Worm (Caenorhabditis elegans) whole organism, L1 larva: ENCODE results near the gene C49C3.20.

Source experiments
- C16A3.4 ChIP-seq: fragments of 150-350 bp; optimal IDR thresholded peaks from 2 replicates; lab custom pipeline; 2014; ENCODE audit warnings: missing biosample characterization, missing genetic modification characterization
- Y116A8C.19 ChIP-seq: sonication (generic microtip); optimal IDR thresholded peaks from 2 replicates; lab custom pipeline; 2016; ENCODE audit warnings: missing compliant biosample characterization, missing genetic modification characterization, borderline replicate concordance
- aha-1 ChIP-seq: fragments of 150-350 bp; optimal IDR thresholded peaks from 2 replicates; lab custom pipeline; 2014; ENCODE audit warnings: missing biosample characterization, missing genetic modification characterization
- alr-1 ChIP-seq: fragments of 200-800 bp; sonication (Bioruptor generic); optimal IDR thresholded peaks from 2 replicates; lab custom pipeline; 2018; ENCODE audit warnings: borderline replicate concordance, mild to moderate bottlenecking, missing genetic modification characterization, missing compliant biosample characterization
- blmp-1 ChIP-seq: fragments of 150-350 bp; optimal IDR thresholded peaks from 2 replicates; lab custom pipeline; 2014; ENCODE audit warnings: missing biosample characterization, missing genetic modification characterization
- ceh-8 ChIP-seq: fragments of 200-800 bp; sonication (Bioruptor generic); optimal IDR thresholded peaks from 2 replicates; lab custom pipeline; 2018; ENCODE audit warnings: mild to moderate bottlenecking, missing genetic modification characterization, moderate library complexity, missing compliant biosample characterization
- ceh-88 ChIP-seq: fragments of 200-800 bp; sonication (Bioruptor generic); IDR thresholded peaks from 2 replicates; pipeline ENCODE4 v1.3.6; 2022; ENCODE audit warnings: missing genetic modification characterization, missing compliant biosample characterization
- ceh-90 ChIP-seq: sonication (generic microtip); optimal IDR thresholded peaks from 2 replicates; lab custom pipeline; 2016; ENCODE audit warnings: missing genetic modification characterization, missing compliant biosample characterization
- ces-1 ChIP-seq: fragments of 150-350 bp; optimal IDR thresholded peaks from 2 replicates; lab custom pipeline; 2014; ENCODE audit warnings: missing biosample characterization, missing genetic modification reagents, missing genetic modification characterization
- dpl-1 ChIP-seq, 3 experiments: fragments of 150-350 bp in 2 of 3; sonication (generic microtip) in 1 of 3; optimal IDR thresholded peaks; 2 replicates each; lab custom pipeline; 2014 to 2017; ENCODE audit warnings: missing biosample characterization in 3 of 3, missing genetic modification characterization in 3 of 3, missing genetic modification reagents in 3 of 3
- dsc-1 ChIP-seq: sonication (generic microtip); optimal IDR thresholded peaks from 2 replicates; lab custom pipeline; 2016; ENCODE audit warnings: mild to moderate bottlenecking, missing genetic modification characterization, missing compliant biosample characterization
- efl-3 ChIP-seq: fragments of 200-800 bp; sonication (Bioruptor generic); optimal IDR thresholded peaks from 2 replicates; lab custom pipeline; 2018; ENCODE audit warnings: mild to moderate bottlenecking, missing genetic modification characterization, missing compliant biosample characterization
- egl-27 ChIP-seq, 2 experiments: fragments of 150-350 bp in 1 of 2; sonication (generic microtip); optimal IDR thresholded peaks; 3 replicates each; lab custom pipeline; 2017 to 2018; ENCODE audit warnings: missing biosample characterization in 2 of 2, missing genetic modification characterization in 2 of 2, missing genetic modification reagents in 2 of 2
- elt-2 ChIP-seq: sonication (generic microtip); optimal IDR thresholded peaks from 2 replicates; lab custom pipeline; 2016; ENCODE audit warnings: missing genetic modification characterization, mild to moderate bottlenecking, inconsistent platforms, missing compliant biosample characterization, missing genetic modification reagents
- elt-3 ChIP-seq, 6 experiments: fragments of 150-350 bp in 1 of 6; sonication (generic microtip); optimal IDR thresholded peaks; 2 replicates each; lab custom pipeline; 2017 to 2018; ENCODE audit warnings: missing biosample characterization in 6 of 6, missing genetic modification characterization in 6 of 6, inconsistent platforms in 1 of 6
- fkh-10 ChIP-seq: sonication (generic microtip); optimal IDR thresholded peaks from 2 replicates; lab custom pipeline; 2017; ENCODE audit warnings: missing biosample characterization, missing genetic modification reagents, missing genetic modification characterization
- fkh-4 ChIP-seq: sonication (generic microtip); optimal IDR thresholded peaks from 2 replicates; lab custom pipeline; 2016; ENCODE audit warnings: missing compliant biosample characterization, missing genetic modification characterization, borderline replicate concordance
- fkh-8 ChIP-seq: sonication (generic microtip); optimal IDR thresholded peaks from 2 replicates; lab custom pipeline; 2016; ENCODE audit warnings: mild to moderate bottlenecking, missing genetic modification characterization, missing compliant biosample characterization
- grh-1 ChIP-seq: fragments of 200-800 bp; sonication (Bioruptor generic); IDR thresholded peaks from 2 replicates; pipeline ENCODE4 v1.3.6; 2022; ENCODE audit warnings: missing genetic modification reagents, missing genetic modification characterization, missing compliant biosample characterization
- hlh-17 ChIP-seq: fragments of 200-800 bp; sonication (Bioruptor generic); optimal IDR thresholded peaks from 2 replicates; lab custom pipeline; 2018; ENCODE audit warnings: missing genetic modification characterization, mild to moderate bottlenecking, missing compliant biosample characterization, moderate library complexity, borderline replicate concordance
- hlh-4 ChIP-seq: sonication (generic microtip); optimal IDR thresholded peaks from 2 replicates; lab custom pipeline; 2016; ENCODE audit warnings: mild to moderate bottlenecking, missing genetic modification characterization, missing compliant biosample characterization
- hpl-2 ChIP-seq: fragments of 150-350 bp; optimal IDR thresholded peaks from 2 replicates; lab custom pipeline; 2014; ENCODE audit warnings: missing biosample characterization, missing genetic modification reagents, missing genetic modification characterization
- lin-13 ChIP-seq: fragments of 150-350 bp; optimal IDR thresholded peaks from 2 replicates; lab custom pipeline; 2014; ENCODE audit warnings: missing biosample characterization, missing genetic modification reagents, missing genetic modification characterization
- lin-14 ChIP-seq: fragments of 200-800 bp; sonication (Bioruptor generic); optimal IDR thresholded peaks from 2 replicates; lab custom pipeline; 2018; ENCODE audit warnings: mild to moderate bottlenecking, missing genetic modification characterization, moderate library complexity, missing compliant biosample characterization
- lin-15B ChIP-seq: fragments of 150-350 bp; sonication (generic microtip); optimal IDR thresholded peaks from 3 replicates; lab custom pipeline; 2014; ENCODE audit warnings: missing biosample characterization, missing genetic modification characterization
- lin-35 ChIP-seq, 2 experiments: fragments of 150-350 bp; optimal IDR thresholded peaks; 2 replicates each; lab custom pipeline; 2014; ENCODE audit warnings: missing biosample characterization in 2 of 2, missing genetic modification characterization in 2 of 2, missing genetic modification reagents in 2 of 2
- lin-39 ChIP-seq: fragments of 150-350 bp; optimal IDR thresholded peaks from 2 replicates; lab custom pipeline; 2014; ENCODE audit warnings: missing biosample characterization, missing genetic modification reagents, missing genetic modification characterization
- lir-3 ChIP-seq: sonication (generic microtip); optimal IDR thresholded peaks from 2 replicates; lab custom pipeline; 2016; ENCODE audit warnings: mild to moderate bottlenecking, missing genetic modification characterization, moderate library complexity, missing compliant biosample characterization; ENCODE audit not compliant: poor library complexity
- mab-9 ChIP-seq: fragments of 200-800 bp; sonication (Bioruptor generic); IDR thresholded peaks from 2 replicates; pipeline ENCODE4 v1.3.6; 2022; ENCODE audit warnings: missing genetic modification reagents, missing genetic modification characterization, missing compliant biosample characterization
- mef-2 ChIP-seq: fragments of 150-350 bp; optimal IDR thresholded peaks from 2 replicates; lab custom pipeline; 2014; ENCODE audit warnings: missing biosample characterization, missing genetic modification characterization
- nhr-11 ChIP-seq: fragments of 150-350 bp; optimal IDR thresholded peaks from 2 replicates; lab custom pipeline; 2014; ENCODE audit warnings: missing biosample characterization, missing genetic modification characterization
- nhr-20 ChIP-seq: sonication (generic microtip); optimal IDR thresholded peaks from 2 replicates; lab custom pipeline; 2016; ENCODE audit warnings: mild to moderate bottlenecking, missing genetic modification characterization, missing compliant biosample characterization
- nhr-47 ChIP-seq: sonication (generic microtip); optimal IDR thresholded peaks from 2 replicates; lab custom pipeline; 2016; ENCODE audit warnings: mild to moderate bottlenecking, missing genetic modification characterization, moderate library complexity, missing compliant biosample characterization
- nhr-84 ChIP-seq: sonication (generic microtip); optimal IDR thresholded peaks from 2 replicates; lab custom pipeline; 2017; ENCODE audit warnings: missing biosample characterization, missing genetic modification characterization
- nhr-85 ChIP-seq: sonication (generic microtip); peaks from one replicate; lab custom pipeline; 2016; ENCODE audit warnings: missing genetic modification characterization, inconsistent platforms, missing compliant biosample characterization
- nhr-90 ChIP-seq: sonication (generic microtip); optimal IDR thresholded peaks from 2 replicates; lab custom pipeline; 2016; ENCODE audit warnings: mild to moderate bottlenecking, missing genetic modification characterization, missing compliant biosample characterization; ENCODE audit not compliant: poor library complexity
- pag-3 ChIP-seq: sonication (generic microtip); optimal IDR thresholded peaks from 2 replicates; lab custom pipeline; 2017; ENCODE audit warnings: missing genetic modification characterization, mild to moderate bottlenecking, missing compliant biosample characterization, antibody characterized with exemption, borderline replicate concordance; ENCODE audit not compliant: insufficient read depth
- pax-3 ChIP-seq: fragments of 200-800 bp; sonication (Bioruptor generic); optimal IDR thresholded peaks from 2 replicates; lab custom pipeline; 2018; ENCODE audit warnings: mild to moderate bottlenecking, missing genetic modification characterization, moderate library complexity, missing compliant biosample characterization
- pqm-1 ChIP-seq: sonication (generic microtip); optimal IDR thresholded peaks from 3 replicates; lab custom pipeline; 2017; ENCODE audit warnings: missing biosample characterization, missing genetic modification characterization
- snpc-4 ChIP-seq: fragments of 150-350 bp; optimal IDR thresholded peaks from 2 replicates; lab custom pipeline; 2014; ENCODE audit warnings: missing biosample characterization, missing genetic modification characterization
- snu-23 ChIP-seq: sonication (generic microtip); optimal IDR thresholded peaks from 2 replicates; lab custom pipeline; 2016; ENCODE audit warnings: missing genetic modification characterization, missing compliant biosample characterization
- sox-4 ChIP-seq: sonication (generic microtip); optimal IDR thresholded peaks from 2 replicates; lab custom pipeline; 2016; ENCODE audit warnings: missing genetic modification characterization, missing compliant biosample characterization
- sptf-1 ChIP-seq: fragments of 150-350 bp; optimal IDR thresholded peaks from 2 replicates; lab custom pipeline; 2014; ENCODE audit warnings: missing biosample characterization, missing genetic modification characterization
- sup-37 ChIP-seq: fragments of 200-800 bp; sonication (Bioruptor generic); optimal IDR thresholded peaks from 2 replicates; lab custom pipeline; 2018; ENCODE audit warnings: mild to moderate bottlenecking, missing genetic modification characterization, missing compliant biosample characterization
- swsn-7 ChIP-seq: sonication (generic microtip); optimal IDR thresholded peaks from 2 replicates; lab custom pipeline; 2016; ENCODE audit warnings: missing genetic modification characterization, missing compliant biosample characterization
- tlp-1 ChIP-seq: fragments of 150-350 bp; optimal IDR thresholded peaks from 2 replicates; lab custom pipeline; 2014; ENCODE audit warnings: missing biosample characterization, missing genetic modification characterization
- unc-130 ChIP-seq: fragments of 150-350 bp; optimal IDR thresholded peaks from 2 replicates; lab custom pipeline; 2017; ENCODE audit warnings: missing biosample characterization, missing genetic modification characterization, inconsistent platforms
- unc-30 ChIP-seq: sonication (generic microtip); optimal IDR thresholded peaks from 2 replicates; lab custom pipeline; 2017; ENCODE audit warnings: missing biosample characterization, missing genetic modification characterization
- unc-86 ChIP-seq: sonication (generic microtip); optimal IDR thresholded peaks from 2 replicates; lab custom pipeline; 2016; ENCODE audit warnings: missing genetic modification characterization, missing compliant biosample characterization
- xbp-1 ChIP-seq: sonication (generic microtip); optimal IDR thresholded peaks from 2 replicates; lab custom pipeline; 2016; ENCODE audit warnings: missing genetic modification characterization, missing compliant biosample characterization
- ztf-11 ChIP-seq, 2 experiments: sonication (generic microtip); optimal IDR thresholded peaks; 2 replicates each; lab custom pipeline; 2016 to 2017; ENCODE audit warnings: missing genetic modification characterization in 2 of 2, missing biosample characterization in 1 of 2, missing compliant biosample characterization in 1 of 2

The C49C3.20 gene

ce11 chrIV:17278363-17278762 lies 37.9 kb downstream of the C49C3.20 start:
- TF ChIP-seq sptf-1 (no peak), hlh-4 (tag; lab: Kevin White, UChicago) (peak; percentile 72), ceh-90 (tag; lab: Kevin White, UChicago) (peak; percentile 69), hlh-17 (GFP tag; lab: Kevin White, UChicago) (peak; percentile 23), ceh-8 (GFP tag; lab: Kevin White, UChicago) (peak; percentile 96), aha-1 (peak; percentile 88), fkh-8 (tag; lab: Kevin White, UChicago) (peak; percentile 100), lin-15B (peak; percentile 71), mab-9 (GFP tag; lab: Robert Waterston, UW) (peak; percentile 94), swsn-7 (tag; lab: Kevin White, UChicago) (peak; percentile 99), ztf-11 (tag; optimal IDR thresholded peaks at IDR 0.05; lab: Kevin White, UChicago) (peak; percentile 59 to 96), pax-3 (tag; lab: Kevin White, UChicago) (peak; percentile 99), blmp-1 (tag; lab: Kevin White, UChicago) (peak; percentile 80), C16A3.4 (peak; percentile 96), snu-23 (GFP tag; lab: Kevin White, UChicago) (peak; percentile 99), ceh-88 (GFP tag; lab: Robert Waterston, UW) (peak; percentile 98), tlp-1 (tag; lab: Kevin White, UChicago) (no peak), efl-3 (GFP tag; lab: Kevin White, UChicago) (peak; percentile 69), fkh-10 (GFP tag; lab: Kevin White, UChicago) (peak; percentile 99), nhr-90 (tag; lab: Kevin White, UChicago) (peak; percentile 98), lin-13 (GFP tag; lab: Kevin White, UChicago) (peak; percentile 92), nhr-84 (no peak), sox-4 (peak; percentile 93), nhr-85 (tag; lab: Kevin White, UChicago) (peak; percentile 99), sup-37 (GFP tag; lab: Kevin White, UChicago) (peak; percentile 97), nhr-11 (tag; lab: Kevin White, UChicago) (peak; percentile 96), dpl-1 (GFP tag; optimal IDR thresholded peaks at IDR 0.05; lab: Kevin White, UChicago) (peak; percentile 74 to 80 (median 77)), nhr-47 (tag; lab: Kevin White, UChicago) (peak; percentile 99), hpl-2 (GFP tag; lab: Kevin White, UChicago) (peak; percentile 94), lin-14 (peak; percentile 100), Y116A8C.19 (tag; lab: Kevin White, UChicago) (no peak), lin-39 (tag; lab: Kevin White, UChicago) (peak; percentile 91), grh-1 (peak; percentile 95), unc-130 (tag; lab: Kevin White, UChicago) (peak; percentile 91), alr-1 (tag; lab: Kevin White, UChicago) (no peak), dsc-1 (peak; percentile 99), fkh-4 (tag; lab: Kevin White, UChicago) (peak; percentile 86), unc-86 (tag; lab: Kevin White, UChicago) (peak; percentile 99), snpc-4 (tag; lab: Kevin White, UChicago) (peak; percentile 70), lir-3 (tag; lab: Kevin White, UChicago) (peak; percentile 80), lin-35 (GFP tag; optimal IDR thresholded peaks at IDR 0.05; lab: Kevin White, UChicago) (peak; percentile 83 to 90), mef-2 (peak; percentile 81), ces-1 (peak; percentile 33), nhr-20 (tag; lab: Kevin White, UChicago) (peak; percentile 99), pqm-1 (peak; percentile 18), xbp-1 (tag; lab: Kevin White, UChicago) (peak; percentile 98), unc-30 (no peak), egl-27 (tag; optimal IDR thresholded peaks at IDR 0.05; lab: Kevin White, UChicago) (peak; percentile 71 to 88), pag-3 (tag; lab: Kevin White, UChicago) (no peak), elt-3 (tag; optimal IDR thresholded peaks at IDR 0.05; lab: Kevin White, UChicago) (peak; percentile 31 to 96 (median 66)), elt-2 (tag; lab: Kevin White, UChicago) (peak; percentile 76)
